Worm (Caenorhabditis elegans) whole organism, early embryonic: Measurements from ENCODE around the gene C33D3.3.

ENCODE experiments used
- B0310.2 ChIP-seq: sonication (generic microtip); optimal IDR thresholded peaks from 2 replicates; lab custom pipeline; 2016; ENCODE audit warnings: mild to moderate bottlenecking, missing genetic modification characterization, missing compliant biosample characterization
- F13C5.2 ChIP-seq: sonication (generic microtip); optimal IDR thresholded peaks from 2 replicates; lab custom pipeline; 2017; ENCODE audit warnings: mild to moderate bottlenecking, missing genetic modification characterization, inconsistent platforms, missing compliant biosample characterization
- aly-1 ChIP-seq: sonication (generic microtip); optimal IDR thresholded peaks from 2 replicates; lab custom pipeline; 2016; ENCODE audit warnings: missing genetic modification characterization, missing compliant biosample characterization
- ama-1 ChIP-seq: fragments of 150-350 bp; optimal IDR thresholded peaks from 2 replicates; lab custom pipeline; 2014
- ceh-13 ChIP-seq: fragments of 200-800 bp; sonication (Bioruptor generic); optimal IDR thresholded peaks from 2 replicates; lab custom pipeline; 2018; ENCODE audit warnings: mild to moderate bottlenecking, missing genetic modification characterization, missing compliant biosample characterization
- ceh-36 ChIP-seq: sonication (generic microtip); optimal IDR thresholded peaks from 2 replicates; lab custom pipeline; 2016; ENCODE audit warnings: missing genetic modification characterization, inconsistent platforms, missing compliant biosample characterization
- ets-7 ChIP-seq: sonication (generic microtip); optimal IDR thresholded peaks from 2 replicates; lab custom pipeline; 2016; ENCODE audit warnings: missing genotype, missing genetic modification characterization, missing compliant biosample characterization
- flt-1 ChIP-seq: fragments of 200-800 bp; sonication (Bioruptor generic); IDR thresholded peaks from 2 replicates; pipeline ENCODE4 v1.3.6; 2022; ENCODE audit warnings: missing genetic modification characterization, missing compliant biosample characterization
- hmbx-1 ChIP-seq: sonication (generic microtip); optimal IDR thresholded peaks from 2 replicates; lab custom pipeline; 2016; ENCODE audit warnings: mild to moderate bottlenecking, missing genetic modification characterization, missing compliant biosample characterization
- hmg-4 ChIP-seq: fragments of 200-800 bp; sonication (Bioruptor generic); optimal IDR thresholded peaks from 2 replicates; lab custom pipeline; 2018; ENCODE audit warnings: mild to moderate bottlenecking, missing genetic modification characterization, missing compliant biosample characterization
- hnd-1 ChIP-seq: sonication (generic microtip); optimal IDR thresholded peaks from 2 replicates; lab custom pipeline; 2016; ENCODE audit warnings: missing genetic modification characterization, missing compliant biosample characterization
- pes-1 ChIP-seq: fragments of 200-800 bp; sonication (Bioruptor generic); IDR thresholded peaks from 2 replicates; pipeline ENCODE4 v1.3.6; 2022; ENCODE audit warnings: missing genetic modification reagents, missing genetic modification characterization, missing compliant biosample characterization
- scrt-1 ChIP-seq: fragments of 200-800 bp; sonication (Bioruptor generic); IDR thresholded peaks from 2 replicates; pipeline ENCODE4 v1.3.6; 2022; ENCODE audit warnings: missing genetic modification characterization, missing compliant biosample characterization
- sea-1 ChIP-seq: fragments of 200-800 bp; sonication (Bioruptor generic); conservative IDR thresholded peaks from 2 replicates; pipeline ENCODE4 v1.3.6; 2022; ENCODE audit warnings: missing genetic modification characterization, missing compliant biosample characterization
- tbx-11 ChIP-seq: fragments of 200-800 bp; sonication (Bioruptor generic); IDR thresholded peaks from 2 replicates; pipeline ENCODE4 v1.3.6; 2022; ENCODE audit warnings: missing genetic modification characterization, missing compliant biosample characterization
- tbx-37 ChIP-seq: fragments of 200-800 bp; sonication (Bioruptor generic); conservative IDR thresholded peaks from 2 replicates; pipeline ENCODE4 v1.3.6; 2022; ENCODE audit warnings: missing genetic modification reagents, missing genetic modification characterization, missing compliant biosample characterization
- tra-4 ChIP-seq: sonication (generic microtip); optimal IDR thresholded peaks from 2 replicates; lab custom pipeline; 2017; ENCODE audit warnings: missing genetic modification characterization, missing compliant biosample characterization

Gene C33D3.3

ce11 chrX:10485300-10485755, at the start of gene C33D3.3:
TSS of gene C33D3.3 (plus strand) at chrX:10485350.
- no peak for TF ChIP-seq hmbx-1 (tag; lab: Kevin White, UChicago)
- no peak for TF ChIP-seq hmg-4 (GFP tag; lab: Kevin White, UChicago)
- no peak for TF ChIP-seq pes-1 (GFP tag; lab: Robert Waterston, UW)
- no peak for TF ChIP-seq sea-1 (GFP tag; lab: Robert Waterston, UW)

ce11 chrX:10435492-10435939, 49.6 kb upstream of the C33D3.3 start:
- TF ChIP-seq ets-7 = peak; percentile 71
- TF ChIP-seq B0310.2 = no peak
- no peak for TF ChIP-seq hnd-1 (tag; lab: Kevin White, UChicago)
- TF ChIP-seq tra-4 = no peak
- no peak for TF ChIP-seq scrt-1 (GFP tag; lab: Robert Waterston, UW)
- no peak for TF ChIP-seq tbx-11
- TF ChIP-seq sea-1 (GFP tag; lab: Robert Waterston, UW) = no peak
- TF ChIP-seq ceh-36 = no peak
- TF ChIP-seq aly-1 (tag; lab: Kevin White, UChicago) = no peak
- TF ChIP-seq hmg-4 (GFP tag; lab: Kevin White, UChicago) = peak; percentile 92
- no peak; the same call in 1 of the 2 replicates for TF ChIP-seq tbx-37
- TF ChIP-seq ama-1 (lab: Kevin White, UChicago) = no peak
- no peak for TF ChIP-seq hmbx-1 (tag; lab: Kevin White, UChicago)
- peak; percentile 3; the same call in 1 of the 2 replicates for TF ChIP-seq flt-1 (GFP tag; lab: Robert Waterston, UW)
- TF ChIP-seq F13C5.2 (tag; lab: Kevin White, UChicago) = peak; percentile 58
- TF ChIP-seq pes-1 (GFP tag; lab: Robert Waterston, UW) = no peak

ce11 chrX:10437421-10437820, 47.7 kb upstream of the C33D3.3 start:
- no peak for TF ChIP-seq F13C5.2 (tag; lab: Kevin White, UChicago)
- TF ChIP-seq hmbx-1 (tag; lab: Kevin White, UChicago) = no peak
- no peak for TF ChIP-seq tbx-11
- TF ChIP-seq ceh-36 = no peak
- no peak for TF ChIP-seq sea-1 (GFP tag; lab: Robert Waterston, UW)
- TF ChIP-seq scrt-1 (GFP tag; lab: Robert Waterston, UW) = no peak
- no peak for TF ChIP-seq flt-1 (GFP tag; lab: Robert Waterston, UW)
- no peak for TF ChIP-seq hmg-4 (GFP tag; lab: Kevin White, UChicago)
- TF ChIP-seq ets-7 = no peak
- no peak for TF ChIP-seq ama-1 (lab: Kevin White, UChicago)
- no peak for TF ChIP-seq tra-4
- TF ChIP-seq tbx-37 = no peak
- no peak for TF ChIP-seq B0310.2
- no peak for TF ChIP-seq aly-1 (tag; lab: Kevin White, UChicago)
- no peak for TF ChIP-seq ceh-13
- TF ChIP-seq pes-1 (GFP tag; lab: Robert Waterston, UW) = no peak
- TF ChIP-seq hnd-1 (tag; lab: Kevin White, UChicago) = no peak

ce11 chrX:10440781-10441180, 44.4 kb upstream of the C33D3.3 start:
- TF ChIP-seq hmbx-1 (tag; lab: Kevin White, UChicago) = no peak
- TF ChIP-seq B0310.2 = no peak
- TF ChIP-seq hmg-4 (GFP tag; lab: Kevin White, UChicago) = no peak

ce11 chrX:10443836-10444235, 41.3 kb upstream of the C33D3.3 start, which contains the start of gene C39B10.3:
TSS of gene C39B10.3 (plus strand) at chrX:10444136.
- TF ChIP-seq ets-7 (no peak), tbx-11 (no peak), hmbx-1 (tag; lab: Kevin White, UChicago) (no peak)

ce11 chrX:10444705-10445104, 40.4 kb upstream of the C33D3.3 start, which contains the start of gene C39B10.4:
TSS of gene C39B10.4 (plus strand) at chrX:10445005.
- TF ChIP-seq hmbx-1 (tag; lab: Kevin White, UChicago) (no peak), tbx-37 (no peak), tra-4 (no peak)

ce11 chrX:10446982-10447381, 38.2 kb upstream of the C33D3.3 start, which contains the start of gene C39B10.5:
TSS of gene C39B10.5 (plus strand) at chrX:10447343.
- TF ChIP-seq tbx-37 (no peak), tbx-11 (no peak), flt-1 (GFP tag; lab: Robert Waterston, UW) (no peak), pes-1 (GFP tag; lab: Robert Waterston, UW) (no peak)

ce11 chrX:10453960-10454359, 31.2 kb upstream of the C33D3.3 start, which contains the start of gene lgc-41:
TSS of gene lgc-41 (plus strand) at chrX:10454260.
- TF ChIP-seq ceh-36 (no peak), tbx-11 (no peak), B0310.2 (no peak), ama-1 (lab: Kevin White, UChicago) (no peak), tbx-37 (no peak), pes-1 (GFP tag; lab: Robert Waterston, UW) (no peak), flt-1 (GFP tag; lab: Robert Waterston, UW) (no peak), ceh-13 (no peak), hnd-1 (tag; lab: Kevin White, UChicago) (no peak), aly-1 (tag; lab: Kevin White, UChicago) (no peak), sea-1 (GFP tag; lab: Robert Waterston, UW) (no peak), ets-7 (no peak), F13C5.2 (tag; lab: Kevin White, UChicago) (no peak), tra-4 (no peak), hmbx-1 (tag; lab: Kevin White, UChicago) (no peak)

ce11 chrX:10462391-10462790, 22.8 kb upstream of the C33D3.3 start:
- TF ChIP-seq hmg-4 (GFP tag; lab: Kevin White, UChicago) = no peak
- TF ChIP-seq sea-1 (GFP tag; lab: Robert Waterston, UW) = no peak
- no peak for TF ChIP-seq ets-7
- TF ChIP-seq B0310.2 = no peak
- no peak for TF ChIP-seq ceh-13
- no peak for TF ChIP-seq aly-1 (tag; lab: Kevin White, UChicago)
- TF ChIP-seq tra-4 = no peak
- no peak for TF ChIP-seq pes-1 (GFP tag; lab: Robert Waterston, UW)
- no peak for TF ChIP-seq ama-1 (lab: Kevin White, UChicago)
